Fruit fly (Drosophila melanogaster): ENCODE data around the gene CG12299.

dm6 chr2L:10789922-10790321, 52.8 kb downstream of the CG12299 start, which contains the start of gene CG31870:
- TF ChIP-seq CG9948 (tag; optimal IDR thresholded peaks at IDR 0.05), result no peak
- TF ChIP-seq CG17806 (tag; optimal IDR thresholded peaks at IDR 0.05), result no peak
- no peak for TF ChIP-seq CG12605 (GFP tag; IDR thresholded peaks at IDR 0.05)
- TF ChIP-seq CG4496 (GFP tag; IDR thresholded peaks at IDR 0.05), result no peak
- no peak for TF ChIP-seq EcR (GFP tag; optimal IDR thresholded peaks at IDR 0.05)
- no peak for TF ChIP-seq Snoo (tag; optimal IDR thresholded peaks at IDR 0.05)

Data from whole organism, pupa.